Fruit fly (Drosophila melanogaster) Kc167 (cell line): ENCODE results near the gene CG6142.

Source experiments
- Myc ChIP-seq: fragments of >200 bp; optimal IDR thresholded peaks from 2 replicates; lab custom pipeline; 2017; ENCODE audit warnings: missing external identifiers
- Sin3A ChIP-seq: fragments of >200 bp; optimal IDR thresholded peaks from 2 replicates; lab custom pipeline; 2018; ENCODE audit warnings: missing external identifiers
- insv ChIP-seq: fragments of >200 bp; optimal IDR thresholded peaks from 3 replicates; lab custom pipeline; 2018; ENCODE audit warnings: missing external identifiers
- psq ChIP-seq: fragments of >200 bp; optimal IDR thresholded peaks from 2 replicates; lab custom pipeline; 2017; ENCODE audit warnings: missing external identifiers
- ttk ChIP-seq: sonication (Bioruptor generic); optimal IDR thresholded peaks from 2 replicates; lab custom pipeline; 2017; ENCODE audit warnings: missing external identifiers

DNA sequence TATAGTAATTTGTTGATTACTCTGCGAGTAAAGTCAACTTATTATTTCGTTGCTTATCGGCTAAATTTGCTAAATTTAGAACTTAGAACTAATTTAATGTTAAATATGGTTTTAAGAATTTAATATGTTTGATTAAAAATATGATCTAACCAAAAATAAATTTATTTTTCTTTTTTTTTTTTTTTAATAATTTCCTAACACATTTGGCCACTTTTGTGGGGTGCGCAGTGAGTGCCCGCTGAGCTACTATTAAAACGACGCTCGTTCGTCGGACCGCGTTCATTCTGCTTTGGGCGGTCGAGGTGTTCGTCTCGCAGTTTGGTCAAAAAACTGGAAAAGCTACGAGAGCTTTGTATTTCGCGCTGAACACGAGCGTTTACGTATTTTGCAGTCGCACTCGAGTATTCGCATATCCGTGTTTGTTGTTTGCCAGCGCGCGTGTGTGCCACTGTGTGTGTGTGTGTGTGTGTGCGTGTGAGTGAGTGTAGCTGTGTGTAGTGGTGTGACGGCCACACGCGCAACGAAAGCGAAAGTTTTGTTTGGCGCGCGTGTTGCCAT, 26.3 kb upstream of the CG6142 start, which contains the start of gene Cipc:
- TF ChIP-seq Myc (lab: Kevin White, UChicago) (no peak), ttk (lab: Kevin White, UChicago) (no peak), psq (lab: Kevin White, UChicago) (no peak), insv (lab: Kevin White, UChicago) (no peak), Sin3A (lab: Kevin White, UChicago) (no peak)
